Fruit fly (Drosophila melanogaster) whole organism, wandering third instar larva: ENCODE results near the gene foxo.

ENCODE experiments used
- Abd-B ChIP-seq: fragments of >200 bp; optimal IDR thresholded peaks from 2 replicates; lab custom pipeline; 2017; ENCODE audit warnings: missing biosample characterization, missing genetic modification characterization
- CG32264 ChIP-seq: fragments of 200-800 bp; sonication (Bioruptor generic); optimal IDR thresholded peaks from 2 replicates; lab custom pipeline; 2016; ENCODE audit warnings: missing biosample characterization, missing genetic modification characterization
- CG9705 ChIP-seq: fragments of 200-800 bp; sonication (Bioruptor generic); optimal IDR thresholded peaks from 2 replicates; lab custom pipeline; 2018; ENCODE audit warnings: missing biosample characterization, mild to moderate bottlenecking, missing genetic modification characterization
- Dfd ChIP-seq: fragments of >200 bp; optimal IDR thresholded peaks from 2 replicates; lab custom pipeline; 2017; ENCODE audit warnings: missing biosample characterization, missing genetic modification characterization
- GATAd ChIP-seq: sonication (Bioruptor generic); optimal IDR thresholded peaks from 2 replicates; lab custom pipeline; 2016; ENCODE audit warnings: missing biosample characterization, missing genetic modification characterization
- HLH106 ChIP-seq: fragments of 200-800 bp; optimal IDR thresholded peaks from 3 replicates; lab custom pipeline; 2019; ENCODE audit warnings: missing biosample characterization, mild to moderate bottlenecking, missing genetic modification characterization, moderate library complexity
- Hnf4 ChIP-seq: fragments of 200-800 bp; sonication (Bioruptor generic); optimal IDR thresholded peaks from 2 replicates; lab custom pipeline; 2016; ENCODE audit warnings: missing biosample characterization, mild to moderate bottlenecking, missing genetic modification characterization
- Hr78 ChIP-seq: fragments of >200 bp; optimal IDR thresholded peaks from 2 replicates; lab custom pipeline; 2017; ENCODE audit warnings: missing biosample characterization, missing genetic modification characterization
- Hr83 ChIP-seq: fragments of 200-300 bp; sonication (Bioruptor generic); optimal IDR thresholded peaks from 2 replicates; lab custom pipeline; 2016; ENCODE audit warnings: missing biosample characterization, mild to moderate bottlenecking, missing genetic modification characterization, moderate library complexity; ENCODE audit not compliant: poor library complexity, severe bottlenecking
- Jra ChIP-seq: sonication (Bioruptor generic); optimal IDR thresholded peaks from 2 replicates; lab custom pipeline; 2016; ENCODE audit warnings: missing biosample characterization, missing genetic modification characterization
- Myc ChIP-seq: fragments of >200 bp; optimal IDR thresholded peaks from 2 replicates; lab custom pipeline; 2017
- N ChIP-seq: fragments of >200 bp; optimal IDR thresholded peaks from 2 replicates; lab custom pipeline; 2018; ENCODE audit warnings: missing biosample characterization, missing external identifiers, missing genetic modification characterization
- OdsH ChIP-seq: fragments of 200-800 bp; sonication (Bioruptor generic); optimal IDR thresholded peaks from 2 replicates; lab custom pipeline; 2016; ENCODE audit warnings: missing biosample characterization, mild to moderate bottlenecking, missing genetic modification characterization
- Rel ChIP-seq, 2 experiments: fragments of 200-800 bp; sonication (Bioruptor generic) in 1 of 2; optimal IDR thresholded peaks; 2 replicates in 1 of 2; 3 replicates in 1 of 2; lab custom pipeline; 2016 to 2019; ENCODE audit warnings: mild to moderate bottlenecking in 2 of 2, missing biosample characterization in 2 of 2, missing genetic modification characterization in 2 of 2, moderate library complexity in 1 of 2
- Vsx2 ChIP-seq: fragments of 200-300, 225-300 bp; sonication (Bioruptor generic); optimal IDR thresholded peaks from 2 replicates; lab custom pipeline; 2018; ENCODE audit warnings: missing biosample characterization, missing genetic modification characterization; ENCODE audit not compliant: partially characterized antibody
- br ChIP-seq: fragments of 200-800 bp; sonication (Bioruptor generic); optimal IDR thresholded peaks from 2 replicates; lab custom pipeline; 2016; ENCODE audit warnings: missing biosample characterization, missing genetic modification characterization
- dl ChIP-seq, 2 experiments: fragments of 175-275, 200-275 bp in 1 of 2; fragments of 200-275 bp in 1 of 2; sonication (Bioruptor generic); optimal IDR thresholded peaks; lab custom pipeline; 2018; ENCODE audit warnings: mild to moderate bottlenecking in 2 of 2, missing biosample characterization in 2 of 2, missing genetic modification characterization in 2 of 2, moderate library complexity in 2 of 2; ENCODE audit not compliant: partially characterized antibody in 2 of 2, insufficient read depth in 1 of 2
- dmrt93B ChIP-seq: fragments of 200-800 bp; sonication (Bioruptor generic); optimal IDR thresholded peaks from 2 replicates; lab custom pipeline; 2018; ENCODE audit warnings: missing biosample characterization, mild to moderate bottlenecking, missing genetic modification characterization
- dsf ChIP-seq: sonication (Bioruptor generic); optimal IDR thresholded peaks from 2 replicates; lab custom pipeline; 2016; ENCODE audit warnings: missing biosample characterization, missing genetic modification characterization, borderline replicate concordance
- ey ChIP-seq: fragments of 200-800 bp; sonication (Bioruptor generic); optimal IDR thresholded peaks from 2 replicates; lab custom pipeline; 2016; ENCODE audit warnings: missing biosample characterization, missing genetic modification characterization
- foxo ChIP-seq, 2 experiments: fragments of 200-800 bp; sonication (Bioruptor generic); optimal IDR thresholded peaks; 2 replicates in 1 of 2; 3 replicates in 1 of 2; lab custom pipeline; 2016 to 2017; ENCODE audit warnings: missing biosample characterization in 2 of 2, missing genetic modification characterization in 2 of 2
- fru ChIP-seq: fragments of 200-800 bp; sonication (Bioruptor generic); optimal IDR thresholded peaks from 3 replicates; lab custom pipeline; 2016; ENCODE audit warnings: missing biosample characterization, mild to moderate bottlenecking, missing genetic modification characterization
- h ChIP-seq: fragments of 200-800 bp; sonication (Bioruptor generic); optimal IDR thresholded peaks from 3 replicates; lab custom pipeline; 2016; ENCODE audit warnings: missing biosample characterization, mild to moderate bottlenecking, missing genetic modification characterization
- jim ChIP-seq: fragments of 175-275, 200-325 bp; sonication (Bioruptor generic); optimal IDR thresholded peaks from 2 replicates; lab custom pipeline; 2016; ENCODE audit warnings: missing biosample characterization, mild to moderate bottlenecking, missing genetic modification characterization
- lola ChIP-seq: fragments of >200 bp; optimal IDR thresholded peaks from 2 replicates; lab custom pipeline; 2017; ENCODE audit warnings: missing biosample characterization, missing genetic modification characterization
- rgr ChIP-seq: fragments of 200-800 bp; sonication (Bioruptor generic); optimal IDR thresholded peaks from 3 replicates; lab custom pipeline; 2016; ENCODE audit warnings: missing biosample characterization, mild to moderate bottlenecking, missing genetic modification characterization
- sage ChIP-seq: fragments of 200-800 bp; sonication (Bioruptor generic); optimal IDR thresholded peaks from 2 replicates; lab custom pipeline; 2016; ENCODE audit warnings: missing biosample characterization, mild to moderate bottlenecking, missing genetic modification characterization
- sv ChIP-seq: fragments of 200-800 bp; sonication (Bioruptor generic); optimal IDR thresholded peaks from 3 replicates; lab custom pipeline; 2016; ENCODE audit warnings: missing biosample characterization, missing genetic modification characterization
- usp ChIP-seq: fragments of >200 bp; optimal IDR thresholded peaks from 2 replicates; lab custom pipeline; 2017; ENCODE audit warnings: missing biosample characterization, missing genetic modification characterization
- woc ChIP-seq: sonication (Bioruptor generic); optimal IDR thresholded peaks from 2 replicates; lab custom pipeline; 2016; ENCODE audit warnings: missing biosample characterization, mild to moderate bottlenecking, missing genetic modification characterization

Gene foxo

dm6 chr3R:14048702-14049142 is 8.0 kb upstream of the foxo start (continued):
- peak; percentile 66 for TF ChIP-seq fru (GFP tag; lab: Kevin White, UChicago)
- no peak for TF ChIP-seq usp
- no peak for TF ChIP-seq Abd-B
- no peak for TF ChIP-seq sv (GFP tag; lab: Kevin White, UChicago)
- TF ChIP-seq sage (GFP tag; lab: Kevin White, UChicago) = no peak
- TF ChIP-seq Hr83 (GFP tag; lab: Kevin White, UChicago) = no peak
- peak; percentile 76 for TF ChIP-seq HLH106 (tag; lab: Kevin White, UChicago)

- no peak for TF ChIP-seq GATAd (GFP tag; lab: Kevin White, UChicago)
- no peak for TF ChIP-seq Dfd (GFP tag; lab: Kevin White, UChicago)
- no peak for TF ChIP-seq OdsH (GFP tag; lab: Kevin White, UChicago)
- no peak for TF ChIP-seq Jra (GFP tag; lab: Kevin White, UChicago)
- TF ChIP-seq Hnf4 (GFP tag; lab: Kevin White, UChicago) = no peak
- no peak for TF ChIP-seq HLH106 (tag; lab: Kevin White, UChicago)
- no peak for TF ChIP-seq dl (GFP tag; optimal IDR thresholded peaks at IDR 0.05; lab: Kevin White, UChicago; ENCODE audit: insufficient read depth in 1 of 2, partially characterized antibody in 2 of 2)
- no peak for TF ChIP-seq Myc
- no peak for TF ChIP-seq dsf (GFP tag; lab: Kevin White, UChicago)
- no peak for TF ChIP-seq Abd-B
- TF ChIP-seq Rel (GFP tag; optimal IDR thresholded peaks at IDR 0.05; lab: Kevin White, UChicago) = no peak
- no peak for TF ChIP-seq Rel (tag; optimal IDR thresholded peaks at IDR 0.05; lab: Kevin White, UChicago)
- TF ChIP-seq sv (GFP tag; lab: Kevin White, UChicago) = no peak
- no peak for TF ChIP-seq lola
- no peak for TF ChIP-seq fru (GFP tag; lab: Kevin White, UChicago)
- no peak for TF ChIP-seq jim (GFP tag; lab: Kevin White, UChicago)
- no peak for TF ChIP-seq usp
- TF ChIP-seq Vsx2 (GFP tag; lab: Kevin White, UChicago) = no peak
- TF ChIP-seq br = no peak
- TF ChIP-seq ey = no peak
Observed at dm6 chr3R:14050556-14051170, 6.1 kb upstream of the foxo start.

dm6 chr3R:14051391-14051852 is 5.3 kb upstream of the foxo start:
- TF ChIP-seq sv (GFP tag; lab: Kevin White, UChicago) = no peak
- no peak for TF ChIP-seq CG32264
- TF ChIP-seq rgr = no peak
- TF ChIP-seq Rel (GFP tag; optimal IDR thresholded peaks at IDR 0.05; lab: Kevin White, UChicago) = no peak
- TF ChIP-seq Rel (tag; optimal IDR thresholded peaks at IDR 0.05; lab: Kevin White, UChicago) = peak; percentile 11
- no peak for TF ChIP-seq CG9705 (GFP tag; lab: Kevin White, UChicago)
- no peak for TF ChIP-seq woc
- TF ChIP-seq Hr78 (GFP tag; lab: Kevin White, UChicago) = no peak
- no peak for TF ChIP-seq sage (GFP tag; lab: Kevin White, UChicago)
- peak; percentile 54 for TF ChIP-seq N (GFP tag; lab: Kevin White, UChicago)
- TF ChIP-seq h = peak; percentile 1
- TF ChIP-seq OdsH (GFP tag; lab: Kevin White, UChicago) = no peak

dm6 chr3R:14052182-14053036 is 4.3 kb upstream of the foxo start:
- TF ChIP-seq foxo (GFP tag; optimal IDR thresholded peaks at IDR 0.05; lab: Kevin White, UChicago) (peak in 1 of 2 experiments; percentile 31), CG9705 (GFP tag; lab: Kevin White, UChicago) (no peak), rgr (peak; percentile 10), dmrt93B (no peak), sv (GFP tag; lab: Kevin White, UChicago) (peak; percentile 73), h (peak; percentile 35), Hr83 (GFP tag; lab: Kevin White, UChicago) (no peak), fru (GFP tag; lab: Kevin White, UChicago) (peak; percentile 8), N (GFP tag; lab: Kevin White, UChicago) (no peak), ey (no peak), usp (no peak), HLH106 (tag; lab: Kevin White, UChicago) (peak; percentile 11), GATAd (GFP tag; lab: Kevin White, UChicago) (no peak), woc (no peak)
- TF ChIP-seq, all 38 proteins: peak for 6
